Fruit fly (Drosophila melanogaster): ENCODE results near the gene erm.

The erm gene

dm6 chr2L:1979196-1979818, 9.1 kb upstream of the erm start:
- TF ChIP-seq Crg-1 (GFP tag; optimal IDR thresholded peaks at IDR 0.05), result no peak
- TF ChIP-seq Clk (GFP tag; optimal IDR thresholded peaks at IDR 0.05), result no peak
- no peak for TF ChIP-seq CG7045 (GFP tag; optimal IDR thresholded peaks at IDR 0.05)
- no peak for TF ChIP-seq CG12768 (GFP tag; optimal IDR thresholded peaks at IDR 0.05)
- no peak for TF ChIP-seq tj (GFP tag; optimal IDR thresholded peaks at IDR 0.05)
- TF ChIP-seq Hr96 (GFP tag; optimal IDR thresholded peaks at IDR 0.05), result no peak
- TF ChIP-seq toe (GFP tag; optimal IDR thresholded peaks at IDR 0.05), result no peak
- no peak for TF ChIP-seq CG14711 (tag; optimal IDR thresholded peaks at IDR 0.05)
- TF ChIP-seq CG5204 (GFP tag; optimal IDR thresholded peaks at IDR 0.05), result no peak
- TF ChIP-seq CG1620 (GFP tag; optimal IDR thresholded peaks at IDR 0.05), result no peak
- no peak for TF ChIP-seq bab1 (GFP tag; optimal IDR thresholded peaks at IDR 0.05)
- TF ChIP-seq ovo (GFP tag; optimal IDR thresholded peaks at IDR 0.05), result no peak
- no peak for TF ChIP-seq kay (GFP tag; ENCODE audit: borderline replicate concordance)
- TF ChIP-seq Mnt (GFP tag; optimal IDR thresholded peaks at IDR 0.05), result no peak
- TF ChIP-seq CG33017 (tag; optimal IDR thresholded peaks at IDR 0.05), result no peak
- TF ChIP-seq pad (GFP tag; optimal IDR thresholded peaks at IDR 0.05), result no peak
- no peak for TF ChIP-seq cnc (optimal IDR thresholded peaks at IDR 0.05)
- TF ChIP-seq CG7101 (tag; optimal IDR thresholded peaks at IDR 0.05), result no peak

- TF ChIP-seq Mnt (GFP tag; optimal IDR thresholded peaks at IDR 0.05), result no peak
- TF ChIP-seq CG7101 (tag; optimal IDR thresholded peaks at IDR 0.05), result no peak
- TF ChIP-seq bab1 (GFP tag; optimal IDR thresholded peaks at IDR 0.05), result no peak
- TF ChIP-seq cnc (optimal IDR thresholded peaks at IDR 0.05), result no peak
- TF ChIP-seq CG14711 (tag; optimal IDR thresholded peaks at IDR 0.05), result no peak
- TF ChIP-seq tj (GFP tag; optimal IDR thresholded peaks at IDR 0.05), result no peak
- no peak for TF ChIP-seq CG1620 (GFP tag; optimal IDR thresholded peaks at IDR 0.05)
- no peak for TF ChIP-seq CG7045 (GFP tag; optimal IDR thresholded peaks at IDR 0.05)
- TF ChIP-seq CG33017 (tag; optimal IDR thresholded peaks at IDR 0.05), result no peak
- no peak for TF ChIP-seq ovo (GFP tag; optimal IDR thresholded peaks at IDR 0.05)
Observed at dm6 chr2L:1975473-1975872, 5.3 kb upstream of the erm start.

dm6 chr2L:1973957-1974356, 3.8 kb upstream of the erm start, which contains the start of gene Der-1:
Gene Der-1, plus strand, starts transcription at chr2L:1973957.
- TF ChIP-seq pad (GFP tag; optimal IDR thresholded peaks at IDR 0.05) (no peak), cnc (optimal IDR thresholded peaks at IDR 0.05) (no peak), tj (GFP tag; optimal IDR thresholded peaks at IDR 0.05) (no peak), CG11617 (GFP tag; optimal IDR thresholded peaks at IDR 0.05) (no peak), CG7045 (GFP tag; optimal IDR thresholded peaks at IDR 0.05) (no peak), Hr96 (GFP tag; optimal IDR thresholded peaks at IDR 0.05) (no peak), ovo (GFP tag; optimal IDR thresholded peaks at IDR 0.05) (no peak), bab1 (GFP tag; optimal IDR thresholded peaks at IDR 0.05) (peak; percentile 7), cic (GFP tag; optimal IDR thresholded peaks at IDR 0.05) (no peak), Crg-1 (GFP tag; optimal IDR thresholded peaks at IDR 0.05) (peak; percentile 14), kay (GFP tag; ENCODE audit: borderline replicate concordance) (no peak), CG1620 (GFP tag; optimal IDR thresholded peaks at IDR 0.05) (peak; percentile 4), Clk (GFP tag; optimal IDR thresholded peaks at IDR 0.05) (no peak), CG33017 (tag; optimal IDR thresholded peaks at IDR 0.05) (no peak), CG7101 (tag; optimal IDR thresholded peaks at IDR 0.05) (peak; percentile 4), CG14711 (tag; optimal IDR thresholded peaks at IDR 0.05) (no peak), toe (GFP tag; optimal IDR thresholded peaks at IDR 0.05) (no peak), CG5204 (GFP tag; optimal IDR thresholded peaks at IDR 0.05) (no peak), Mnt (GFP tag; optimal IDR thresholded peaks at IDR 0.05) (peak; percentile 3)

- TF ChIP-seq Crg-1 (GFP tag; optimal IDR thresholded peaks at IDR 0.05) (no peak), ovo (GFP tag; optimal IDR thresholded peaks at IDR 0.05) (peak; percentile 9)
Observed at dm6 chr2L:1972450-1973119, 2.4 kb upstream of the erm start.

- no peak for TF ChIP-seq ovo (GFP tag; optimal IDR thresholded peaks at IDR 0.05)
- no peak for TF ChIP-seq CG12768 (GFP tag; optimal IDR thresholded peaks at IDR 0.05)
- TF ChIP-seq tj (GFP tag; optimal IDR thresholded peaks at IDR 0.05), result no peak
- no peak for TF ChIP-seq Hr96 (GFP tag; optimal IDR thresholded peaks at IDR 0.05)
- TF ChIP-seq bab1 (GFP tag; optimal IDR thresholded peaks at IDR 0.05), result no peak
- no peak for TF ChIP-seq CG7101 (tag; optimal IDR thresholded peaks at IDR 0.05)
- TF ChIP-seq cnc (optimal IDR thresholded peaks at IDR 0.05), result no peak
- TF ChIP-seq Crg-1 (GFP tag; optimal IDR thresholded peaks at IDR 0.05), result no peak
- no peak for TF ChIP-seq toe (GFP tag; optimal IDR thresholded peaks at IDR 0.05)
- no peak for TF ChIP-seq CG7045 (GFP tag; optimal IDR thresholded peaks at IDR 0.05)
- no peak for TF ChIP-seq CG1620 (GFP tag; optimal IDR thresholded peaks at IDR 0.05)
- no peak for TF ChIP-seq Mnt (GFP tag; optimal IDR thresholded peaks at IDR 0.05)
- no peak for TF ChIP-seq pad (GFP tag; optimal IDR thresholded peaks at IDR 0.05)
- no peak for TF ChIP-seq CG11617 (GFP tag; optimal IDR thresholded peaks at IDR 0.05)
- no peak for TF ChIP-seq CG5204 (GFP tag; optimal IDR thresholded peaks at IDR 0.05)
- TF ChIP-seq cic (GFP tag; optimal IDR thresholded peaks at IDR 0.05), result no peak
- TF ChIP-seq Clk (GFP tag; optimal IDR thresholded peaks at IDR 0.05), result no peak
- TF ChIP-seq CG33017 (tag; optimal IDR thresholded peaks at IDR 0.05), result no peak
- TF ChIP-seq CG14711 (tag; optimal IDR thresholded peaks at IDR 0.05), result no peak
- no peak for TF ChIP-seq kay (GFP tag; ENCODE audit: borderline replicate concordance)
Observed at dm6 chr2L:1967861-1968260, 2.3 kb downstream of the erm start.

dm6 chr2L:1967301-1967700, 2.9 kb downstream of the erm start:
- TF ChIP-seq CG33017 (tag; optimal IDR thresholded peaks at IDR 0.05), result no peak
- TF ChIP-seq pad (GFP tag; optimal IDR thresholded peaks at IDR 0.05), result no peak
- no peak for TF ChIP-seq cic (GFP tag; optimal IDR thresholded peaks at IDR 0.05)
- no peak for TF ChIP-seq tj (GFP tag; optimal IDR thresholded peaks at IDR 0.05)
- TF ChIP-seq CG1620 (GFP tag; optimal IDR thresholded peaks at IDR 0.05), result no peak
- no peak for TF ChIP-seq CG14711 (tag; optimal IDR thresholded peaks at IDR 0.05)
- TF ChIP-seq toe (GFP tag; optimal IDR thresholded peaks at IDR 0.05), result no peak
